Worm (Caenorhabditis elegans): ENCODE results near the gene T16G1.3.
A peak's percentile ranks its signal among the peaks of the same experiment; 100 is the strongest.

T16G1.3 gene

DNA sequence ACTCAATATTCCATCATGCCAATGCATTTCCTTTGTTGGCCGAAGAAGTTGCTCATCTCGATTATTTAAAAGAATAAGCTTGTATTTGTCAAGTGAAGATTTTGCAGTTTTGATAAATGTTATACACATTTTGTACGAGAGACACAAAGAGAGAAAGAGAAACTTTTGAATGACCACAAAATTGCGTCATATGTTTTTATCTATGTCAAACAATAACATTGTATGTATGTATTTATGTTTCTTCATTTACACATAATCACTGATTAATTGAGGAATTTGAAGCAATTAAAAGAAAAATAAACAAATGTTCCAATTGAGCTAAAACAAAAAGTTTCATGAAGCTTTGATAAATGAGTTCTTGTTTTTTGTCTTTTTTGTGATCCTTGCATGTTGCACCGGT is 19.1 kb upstream of the T16G1.3 start, which contains the start of gene hrg-9:
TSS of gene hrg-9 (minus strand) at position 152 of the 400 bp plus-strand sequence.
- no peak for TF ChIP-seq hlh-1 (tag; optimal IDR thresholded peaks at IDR 0.05)
- TF ChIP-seq zip-8 (tag; optimal IDR thresholded peaks at IDR 0.05) = peak; percentile 62
- TF ChIP-seq ces-1 (GFP tag; optimal IDR thresholded peaks at IDR 0.05) = no peak

DNA sequence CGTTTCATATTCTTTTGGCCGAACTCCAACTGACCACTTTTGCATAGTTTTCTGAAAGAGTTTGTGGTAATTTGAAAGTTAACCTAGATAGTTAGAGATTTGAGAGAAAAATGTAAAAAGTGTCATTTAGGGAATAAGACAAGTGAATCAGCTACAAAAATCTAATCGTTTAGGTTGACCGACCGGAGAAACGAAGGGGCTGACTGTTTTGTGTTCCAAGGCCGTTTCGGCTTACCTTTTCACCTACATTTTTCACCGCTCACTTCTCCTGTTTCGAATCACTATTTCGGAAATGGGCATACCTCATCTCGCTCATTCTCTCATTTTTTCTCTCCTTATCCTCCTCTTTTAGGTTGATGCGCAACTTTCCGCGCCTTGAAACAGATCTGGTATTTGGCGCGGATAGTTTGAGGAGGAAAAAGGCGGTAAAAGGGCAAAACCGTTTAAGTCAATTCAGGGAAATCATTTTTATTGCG is 17.0 kb upstream of the T16G1.3 start, which contains the start of gene mpst-7:
TSS of gene mpst-7 (minus strand) at position 51 of the 476 bp plus-strand sequence.
- TF ChIP-seq zip-8 (tag; optimal IDR thresholded peaks at IDR 0.05) = no peak
- no peak for TF ChIP-seq mab-5 (tag; optimal IDR thresholded peaks at IDR 0.05)
- no peak for TF ChIP-seq pha-4 (tag; optimal IDR thresholded peaks at IDR 0.05)
- no peak for TF ChIP-seq nhr-12 (tag; optimal IDR thresholded peaks at IDR 0.05)
- no peak for TF ChIP-seq unc-120 (tag; optimal IDR thresholded peaks at IDR 0.05; ENCODE audit: poor library complexity, severe bottlenecking)
- TF ChIP-seq sptf-1 (tag; optimal IDR thresholded peaks at IDR 0.05) = no peak
- no peak for TF ChIP-seq unc-39 (tag; optimal IDR thresholded peaks at IDR 0.05)

DNA sequence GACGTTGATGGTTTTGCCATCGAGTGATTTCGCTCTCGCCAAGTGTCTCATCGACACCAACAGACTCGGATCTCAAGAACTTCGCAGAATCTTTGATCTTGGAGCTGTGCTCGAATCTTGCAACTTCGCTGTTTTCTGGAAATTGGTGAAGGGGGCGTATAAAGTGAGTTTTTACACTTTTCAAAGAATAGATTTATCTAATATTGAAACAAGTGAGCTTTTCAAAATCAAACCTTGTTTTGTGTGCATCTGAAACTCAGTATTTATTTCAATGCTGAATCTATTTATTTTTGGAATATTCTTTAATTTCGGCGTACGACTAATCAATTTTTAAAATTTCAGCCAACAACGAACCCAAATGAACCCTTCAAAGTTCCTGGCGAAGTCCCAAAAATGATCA is 10.1 kb upstream of the T16G1.3 start:
- no peak for TF ChIP-seq ceh-83 (GFP tag; optimal IDR thresholded peaks at IDR 0.05)
- no peak for TF ChIP-seq drap-1 (GFP tag; optimal IDR thresholded peaks at IDR 0.05)
- no peak for TF ChIP-seq ceh-43 (GFP tag; optimal IDR thresholded peaks at IDR 0.05)
- no peak for TF ChIP-seq ceh-39 (tag; optimal IDR thresholded peaks at IDR 0.05)
- no peak for TF ChIP-seq nhr-28 (tag; optimal IDR thresholded peaks at IDR 0.05)
- no peak for TF ChIP-seq zip-8 (tag; optimal IDR thresholded peaks at IDR 0.05)
- no peak for TF ChIP-seq hlh-1 (tag; optimal IDR thresholded peaks at IDR 0.05)
- TF ChIP-seq lin-13 (tag; optimal IDR thresholded peaks at IDR 0.05) = no peak
- no peak for TF ChIP-seq lsy-2 (tag; optimal IDR thresholded peaks at IDR 0.05)
- TF ChIP-seq mab-5 (tag; optimal IDR thresholded peaks at IDR 0.05) = no peak
- no peak for TF ChIP-seq elt-1 (tag; optimal IDR thresholded peaks at IDR 0.05; ENCODE audit: borderline replicate concordance, insufficient read depth)
- no peak for TF ChIP-seq unc-62 (GFP tag; optimal IDR thresholded peaks at IDR 0.05)
- no peak for TF ChIP-seq ces-1 (GFP tag; optimal IDR thresholded peaks at IDR 0.05)
- no peak for TF ChIP-seq cnd-1 (tag; optimal IDR thresholded peaks at IDR 0.05)
- TF ChIP-seq sptf-1 (tag; optimal IDR thresholded peaks at IDR 0.05) = no peak
- TF ChIP-seq pha-4 (tag; optimal IDR thresholded peaks at IDR 0.05) = no peak
- no peak for TF ChIP-seq unc-120 (tag; optimal IDR thresholded peaks at IDR 0.05; ENCODE audit: poor library complexity, severe bottlenecking)
- no peak for TF ChIP-seq mls-2 (tag; optimal IDR thresholded peaks at IDR 0.05)

DNA sequence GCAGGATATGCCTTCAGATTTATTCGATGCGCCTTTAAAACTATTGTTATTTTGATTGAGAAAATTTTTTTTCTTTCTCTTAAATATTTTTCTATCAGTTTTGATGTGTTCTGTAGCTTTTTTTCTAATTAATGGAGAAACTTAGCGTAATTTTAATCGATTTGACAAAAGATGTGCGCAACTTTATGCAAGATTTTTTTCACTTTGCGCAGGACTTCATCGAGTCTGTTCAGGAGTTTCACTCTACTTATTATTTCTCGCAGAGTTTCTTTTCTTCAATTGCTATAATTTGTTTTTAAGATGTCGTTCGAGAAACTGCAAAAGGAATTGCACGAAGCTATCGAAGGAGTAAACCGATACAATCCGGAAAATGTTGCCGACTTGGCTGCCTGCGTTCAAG is 9.6 kb upstream of the T16G1.3 start, which contains the start of gene eif-3.K:
TSS of gene eif-3.K (plus strand) at position 301 of the 400 bp plus-strand sequence.
- no peak for TF ChIP-seq ztf-11 (tag; optimal IDR thresholded peaks at IDR 0.05)
- no peak for TF ChIP-seq pha-4 (tag; optimal IDR thresholded peaks at IDR 0.05)
- TF ChIP-seq elt-1 (tag; optimal IDR thresholded peaks at IDR 0.05; ENCODE audit: borderline replicate concordance, insufficient read depth) = no peak
- no peak for TF ChIP-seq tbx-8 (GFP tag; optimal IDR thresholded peaks at IDR 0.05)
- no peak for TF ChIP-seq lin-13 (tag; optimal IDR thresholded peaks at IDR 0.05)
- no peak for TF ChIP-seq cnd-1 (tag; optimal IDR thresholded peaks at IDR 0.05)
- TF ChIP-seq lsy-2 (tag; optimal IDR thresholded peaks at IDR 0.05) = no peak
- no peak for TF ChIP-seq ceh-43 (GFP tag; optimal IDR thresholded peaks at IDR 0.05)

DNA sequence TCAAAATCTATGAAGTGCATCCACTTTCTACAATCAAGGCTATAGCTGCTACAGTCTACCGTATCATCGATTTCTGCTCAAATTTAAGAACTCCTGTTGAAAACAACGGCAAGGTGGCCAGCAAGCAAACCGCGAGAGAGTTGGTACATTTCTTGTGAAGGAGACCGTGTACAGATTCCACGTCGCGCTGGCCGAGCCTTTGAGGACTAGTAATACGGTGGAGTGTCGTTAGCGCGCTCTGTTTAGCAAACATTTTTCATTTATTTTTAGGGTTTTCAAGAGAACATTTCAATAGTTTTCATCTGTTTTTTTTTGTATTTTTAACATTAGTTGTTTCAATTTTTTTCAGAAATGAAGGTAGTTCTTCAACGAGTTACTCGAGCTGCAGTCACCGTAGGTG is 8.2 kb upstream of the T16G1.3 start, which contains the start of gene pqn-68:
TSS of gene pqn-68 (plus strand) at position 350 of the 400 bp plus-strand sequence.
- TF ChIP-seq pha-4 (tag; optimal IDR thresholded peaks at IDR 0.05) (peak; percentile 8), unc-62 (GFP tag; optimal IDR thresholded peaks at IDR 0.05) (no peak), bed-3 (GFP tag; optimal IDR thresholded peaks at IDR 0.05) (no peak), cnd-1 (tag; optimal IDR thresholded peaks at IDR 0.05) (no peak)

DNA sequence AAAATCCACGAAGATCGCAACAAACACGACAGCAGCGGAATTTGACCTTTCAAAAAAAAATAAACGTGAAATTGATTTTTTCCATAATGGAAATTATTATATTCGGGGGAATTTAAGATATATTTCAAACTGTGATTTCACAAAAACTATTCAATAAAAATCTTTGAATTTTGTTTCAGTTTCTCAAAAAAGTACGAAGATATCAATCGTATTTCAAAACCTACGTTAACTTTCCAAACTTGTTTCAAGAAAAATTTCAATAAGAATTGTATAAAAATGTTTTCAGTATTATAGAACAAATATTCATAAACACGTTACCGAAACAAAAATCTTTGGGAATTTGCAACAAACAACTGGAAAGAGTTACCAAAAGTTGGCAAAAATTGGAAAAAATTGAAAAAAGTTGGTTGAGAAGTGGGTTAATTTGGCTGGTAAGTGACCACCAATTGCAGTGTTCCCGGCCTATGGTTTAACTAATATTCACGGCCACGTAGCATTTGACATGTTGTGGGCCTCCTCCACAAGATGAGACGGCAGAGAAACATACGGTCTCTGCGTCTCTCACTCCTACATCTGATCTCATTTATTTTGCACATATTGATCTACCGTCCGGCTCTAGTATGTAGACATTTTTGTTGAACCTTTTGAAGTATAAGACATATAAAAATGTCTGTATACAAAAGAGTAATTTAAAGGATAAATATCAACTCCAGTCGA is 6.8 kb upstream of the T16G1.3 start, which contains the start of the genes T16G1.9 and T16G1.18:
TSS of gene T16G1.9 (minus strand) at position 51 of the 717 bp plus-strand sequence.
TSS of gene T16G1.18 (plus strand) at position 493 of the 717 bp plus-strand sequence.
- TF ChIP-seq pha-4 (tag; optimal IDR thresholded peaks at IDR 0.05) (peak; percentile 11), hlh-1 (tag; optimal IDR thresholded peaks at IDR 0.05) (peak; percentile 50), mep-1 (tag; optimal IDR thresholded peaks at IDR 0.05) (peak; percentile 17), blmp-1 (tag; optimal IDR thresholded peaks at IDR 0.05) (no peak), flh-1 (GFP tag; optimal IDR thresholded peaks at IDR 0.05) (no peak), sem-2 (GFP tag; optimal IDR thresholded peaks at IDR 0.05) (no peak), bed-3 (GFP tag; optimal IDR thresholded peaks at IDR 0.05) (no peak), lin-13 (tag; optimal IDR thresholded peaks at IDR 0.05) (peak; percentile 14), ham-2 (GFP tag; optimal IDR thresholded peaks at IDR 0.05) (no peak), unc-120 (tag; optimal IDR thresholded peaks at IDR 0.05; ENCODE audit: poor library complexity, severe bottlenecking) (no peak), unc-39 (tag; optimal IDR thresholded peaks at IDR 0.05) (no peak), drap-1 (GFP tag; optimal IDR thresholded peaks at IDR 0.05) (no peak), ces-1 (GFP tag; optimal IDR thresholded peaks at IDR 0.05) (peak; percentile 90), nhr-12 (tag; optimal IDR thresholded peaks at IDR 0.05) (no peak), mls-2 (tag; optimal IDR thresholded peaks at IDR 0.05) (no peak), elt-1 (tag; optimal IDR thresholded peaks at IDR 0.05; ENCODE audit: borderline replicate concordance, insufficient read depth) (no peak), nhr-2 (tag; optimal IDR thresholded peaks at IDR 0.05) (no peak), lsy-2 (tag; optimal IDR thresholded peaks at IDR 0.05) (no peak), lin-32 (GFP tag; optimal IDR thresholded peaks at IDR 0.05) (no peak), nhr-237 (tag; optimal IDR thresholded peaks at IDR 0.05) (peak; percentile 12), tbx-8 (GFP tag; optimal IDR thresholded peaks at IDR 0.05) (no peak), M03D4.4 (tag; optimal IDR thresholded peaks at IDR 0.05) (no peak)
